Worm (Caenorhabditis elegans) whole organism, early embryonic: ENCODE data around the gene glb-19.

Source experiments
- F13C5.2 ChIP-seq: sonication (generic microtip); optimal IDR thresholded peaks from 2 replicates; lab custom pipeline; 2017; ENCODE audit warnings: mild to moderate bottlenecking, missing genetic modification characterization, inconsistent platforms, missing compliant biosample characterization
- ama-1 ChIP-seq: fragments of 150-350 bp; optimal IDR thresholded peaks from 2 replicates; lab custom pipeline; 2014
- ceh-13 ChIP-seq: fragments of 200-800 bp; sonication (Bioruptor generic); optimal IDR thresholded peaks from 2 replicates; lab custom pipeline; 2018; ENCODE audit warnings: mild to moderate bottlenecking, missing genetic modification characterization, missing compliant biosample characterization
- ceh-36 ChIP-seq: sonication (generic microtip); optimal IDR thresholded peaks from 2 replicates; lab custom pipeline; 2016; ENCODE audit warnings: missing genetic modification characterization, inconsistent platforms, missing compliant biosample characterization
- ets-7 ChIP-seq: sonication (generic microtip); optimal IDR thresholded peaks from 2 replicates; lab custom pipeline; 2016; ENCODE audit warnings: missing genotype, missing genetic modification characterization, missing compliant biosample characterization
- flt-1 ChIP-seq: fragments of 200-800 bp; sonication (Bioruptor generic); IDR thresholded peaks from 2 replicates; pipeline ENCODE4 v1.3.6; 2022; ENCODE audit warnings: missing genetic modification characterization, missing compliant biosample characterization
- hmbx-1 ChIP-seq: sonication (generic microtip); optimal IDR thresholded peaks from 2 replicates; lab custom pipeline; 2016; ENCODE audit warnings: mild to moderate bottlenecking, missing genetic modification characterization, missing compliant biosample characterization
- hmg-4 ChIP-seq: fragments of 200-800 bp; sonication (Bioruptor generic); optimal IDR thresholded peaks from 2 replicates; lab custom pipeline; 2018; ENCODE audit warnings: mild to moderate bottlenecking, missing genetic modification characterization, missing compliant biosample characterization
- scrt-1 ChIP-seq: fragments of 200-800 bp; sonication (Bioruptor generic); IDR thresholded peaks from 2 replicates; pipeline ENCODE4 v1.3.6; 2022; ENCODE audit warnings: missing genetic modification characterization, missing compliant biosample characterization

ce11 chrIV:10620811-10621210 is 33.1 kb downstream of the glb-19 start, which contains the start of gene R09H10.7:
- no peak for TF ChIP-seq ceh-36 (tag; lab: Kevin White, UChicago)
- TF ChIP-seq hmg-4 = no peak
- no peak for TF ChIP-seq ama-1
- no peak for TF ChIP-seq ets-7 (tag; lab: Kevin White, UChicago)
- TF ChIP-seq flt-1 (GFP tag; lab: Robert Waterston, UW) = no peak
- no peak for TF ChIP-seq ceh-13 (GFP tag; lab: Kevin White, UChicago)
- no peak for TF ChIP-seq hmbx-1
- TF ChIP-seq scrt-1 = no peak
- TF ChIP-seq F13C5.2 (tag; lab: Kevin White, UChicago) = no peak
